Fruit fly (Drosophila melanogaster): ENCODE measurements around the gene CG31921.

DNA sequence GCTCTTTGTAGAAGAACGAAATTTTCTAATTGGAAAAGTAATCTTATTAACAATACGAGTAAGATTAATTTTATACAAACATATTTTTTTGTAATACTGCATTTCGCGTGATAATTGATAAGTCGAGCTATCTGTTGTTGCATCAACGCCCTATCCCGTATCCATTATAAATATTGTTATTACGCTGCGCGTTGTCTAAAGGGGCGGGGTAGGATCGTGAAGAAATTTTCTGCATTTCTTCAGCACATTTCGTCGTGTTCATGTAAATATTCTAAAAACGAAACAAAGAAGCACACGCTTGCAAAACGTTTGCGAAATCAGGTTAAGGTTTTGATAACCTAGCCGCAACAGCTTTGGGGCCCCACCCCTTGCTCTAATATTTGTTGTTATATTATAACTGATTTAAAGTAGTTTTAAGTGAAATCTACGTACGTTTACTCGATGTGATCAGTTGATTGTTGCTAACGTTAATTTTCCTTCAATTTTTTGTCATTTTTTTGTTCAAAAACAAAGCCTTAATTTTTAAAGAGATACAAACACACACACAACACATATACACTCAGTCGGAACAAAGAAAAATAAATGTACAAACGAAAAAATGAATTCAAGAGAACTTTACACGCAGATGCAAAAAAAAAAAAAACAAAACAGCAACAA is 28.7 kb downstream of the CG31921 start:
- TF ChIP-seq Sin3A (optimal IDR thresholded peaks at IDR 0.05) (no peak), ttk (optimal IDR thresholded peaks at IDR 0.05) (no peak)
